Worm (Caenorhabditis elegans): ENCODE data around the gene srd-20.

The srd-20 gene

DNA sequence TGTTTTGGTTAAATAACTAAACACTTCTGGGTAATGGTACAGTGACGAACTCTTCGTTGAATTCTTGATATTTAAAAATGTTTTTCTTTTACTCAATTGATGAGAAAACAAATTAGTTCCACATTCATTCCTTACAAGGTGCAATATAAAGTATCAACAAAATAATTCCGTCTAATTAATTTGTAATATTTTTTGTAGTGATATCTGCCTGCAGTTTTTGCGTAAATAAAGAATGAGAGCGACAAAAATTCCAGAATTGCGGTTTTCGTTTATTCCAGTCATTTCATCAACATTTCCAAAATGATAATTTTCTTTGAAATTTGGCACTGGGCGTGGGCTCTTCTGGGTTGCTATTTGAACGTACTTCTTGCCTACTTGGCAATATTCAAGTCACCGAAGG, at the start of gene srd-20:
Gene srd-20, plus strand, starts transcription at position 301 of the 400 bp plus-strand sequence.
- TF ChIP-seq ztf-7 (tag; optimal IDR thresholded peaks at IDR 0.05) (no peak), zip-11 (GFP tag; IDR thresholded peaks at IDR 0.05) (no peak), mxl-3 (GFP tag; optimal IDR thresholded peaks at IDR 0.05) (no peak), hif-1 (tag; optimal IDR thresholded peaks at IDR 0.05) (no peak), unc-62 (GFP tag; optimal IDR thresholded peaks at IDR 0.05 in 1 of 2) (no peak), unc-62 (tag; optimal IDR thresholded peaks at IDR 0.05) (no peak), nhr-111 (GFP tag; optimal IDR thresholded peaks at IDR 0.05) (no peak), nhr-76 (tag; optimal IDR thresholded peaks at IDR 0.05) (no peak), vab-7 (GFP tag; IDR thresholded peaks at IDR 0.05) (no peak), ceh-44 (GFP tag; IDR thresholded peaks at IDR 0.05) (no peak), dmd-9 (GFP tag; IDR thresholded peaks at IDR 0.05) (no peak)

DNA sequence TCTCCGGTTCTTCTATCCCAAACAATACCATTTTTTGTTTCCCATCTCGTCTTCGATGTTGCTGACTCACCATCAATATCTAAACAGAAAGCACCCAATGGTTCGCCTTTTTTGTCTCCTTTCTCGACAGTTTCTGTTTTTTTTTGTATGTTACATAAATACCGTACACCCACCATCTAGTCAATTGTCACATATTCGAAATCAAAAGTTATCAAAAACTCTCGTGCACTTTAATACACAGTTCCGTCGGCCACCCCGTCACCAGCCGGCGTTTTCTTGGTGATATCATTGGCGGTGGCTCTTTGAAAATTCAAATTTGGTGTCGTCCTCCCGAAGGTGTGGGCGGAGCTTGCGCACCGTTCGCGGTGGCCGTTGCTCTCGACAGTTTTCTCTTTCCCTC, 47.5 kb upstream of the srd-20 start:
- TF ChIP-seq aha-1 (tag) (peak; percentile 95), lsy-2 (tag; optimal IDR thresholded peaks at IDR 0.05) (peak in 1 of 2 experiments; percentile 8), zag-1 (tag; optimal IDR thresholded peaks at IDR 0.05) (no peak), nhr-10 (tag; optimal IDR thresholded peaks at IDR 0.05) (no peak), egl-43 (GFP tag; IDR thresholded peaks at IDR 0.05) (0 out of 2 replicates have a peak, but pooled peaks have one; percentile 14), set-16 (GFP tag; IDR thresholded peaks at IDR 0.05) (0 out of 2 replicates have a peak, but pooled peaks have one; percentile 46), dve-1 (tag; optimal IDR thresholded peaks at IDR 0.05; ENCODE audit: insufficient read depth) (peak; percentile 13), lin-38 (GFP tag; IDR thresholded peaks at IDR 0.05) (no peak)

DNA sequence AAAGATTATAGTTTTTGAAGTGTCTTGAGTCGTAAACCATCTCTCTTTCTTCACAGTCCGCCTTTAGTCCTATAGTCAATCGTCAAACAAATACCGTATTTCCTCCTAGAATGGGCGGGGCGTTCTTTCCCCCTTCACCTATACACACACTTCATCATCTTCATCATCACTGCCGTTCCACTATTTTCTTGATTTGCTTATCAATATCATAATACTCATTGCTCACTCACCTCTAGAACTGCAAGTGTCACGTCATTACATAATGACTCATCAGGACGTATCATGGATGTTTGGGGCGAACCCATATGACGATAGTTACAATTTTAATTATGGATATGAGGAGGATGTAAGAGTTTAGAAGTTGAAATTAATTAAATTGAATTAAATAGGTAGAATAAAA, 44.7 kb upstream of the srd-20 start:
- TF ChIP-seq mes-2 (tag; optimal IDR thresholded peaks at IDR 0.05; ENCODE audit: poor library complexity, severe bottlenecking) (peak; percentile 14), ama-1 (optimal IDR thresholded peaks at IDR 0.05) (no peak), pha-4 (GFP tag; IDR thresholded peaks at IDR 0.05) (no peak), pha-4 (tag; optimal IDR thresholded peaks at IDR 0.05) (peak; percentile 41), daf-16 (GFP tag; optimal IDR thresholded peaks at IDR 0.05) (no peak), daf-16 (tag; optimal IDR thresholded peaks at IDR 0.05) (no peak), daf-12 (tag; optimal IDR thresholded peaks at IDR 0.05) (no peak), nhr-6 (tag; optimal IDR thresholded peaks at IDR 0.05) (peak; percentile 7), lsy-2 (tag; optimal IDR thresholded peaks at IDR 0.05) (peak in 1 of 2 experiments; percentile 9), dve-1 (tag; optimal IDR thresholded peaks at IDR 0.05; ENCODE audit: insufficient read depth) (peak; percentile 20), unc-62 (GFP tag; optimal IDR thresholded peaks at IDR 0.05 in 1 of 2) (peak in 1 of 2 experiments; percentile 92), unc-62 (tag; optimal IDR thresholded peaks at IDR 0.05) (no peak)

DNA sequence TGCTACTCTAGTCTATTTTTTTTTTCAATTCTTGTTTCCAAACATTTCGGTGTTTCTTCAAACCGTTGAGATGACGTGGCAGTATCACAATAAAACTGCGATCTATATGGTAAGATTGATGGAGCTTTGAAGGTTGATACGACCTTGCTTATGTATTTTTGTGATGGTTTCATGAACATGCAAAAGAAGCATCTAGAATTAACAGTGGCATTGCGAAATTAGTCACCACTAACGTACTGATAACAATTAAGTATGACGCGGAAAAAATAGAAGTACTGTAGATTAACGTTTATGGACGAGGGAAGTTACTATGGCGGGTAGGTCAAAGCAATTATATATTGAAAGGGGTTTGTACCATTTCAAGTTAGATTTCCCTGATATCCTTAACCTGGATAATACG, 43.0 kb upstream of the srd-20 start:
- TF ChIP-seq mdt-29 (GFP tag; IDR thresholded peaks at IDR 0.05), result peak; percentile 28; the same call in 1 of the 2 replicates
- peak in 1 of 2 experiments; percentile 29 for TF ChIP-seq lsy-2 (tag; optimal IDR thresholded peaks at IDR 0.05)
- peak; percentile 32 for TF ChIP-seq T20F7.1 (GFP tag; optimal IDR thresholded peaks at IDR 0.05)
- peak; percentile 19 for TF ChIP-seq dve-1 (tag; optimal IDR thresholded peaks at IDR 0.05; ENCODE audit: insufficient read depth)
- no peak for TF ChIP-seq nhr-41 (GFP tag; IDR thresholded peaks at IDR 0.05)
- TF ChIP-seq lin-29 (GFP tag; IDR thresholded peaks at IDR 0.05), result no peak
- TF ChIP-seq aha-1 (tag), result peak; percentile 83
- peak; percentile 20 for TF ChIP-seq pqm-1 (tag; optimal IDR thresholded peaks at IDR 0.05)

DNA sequence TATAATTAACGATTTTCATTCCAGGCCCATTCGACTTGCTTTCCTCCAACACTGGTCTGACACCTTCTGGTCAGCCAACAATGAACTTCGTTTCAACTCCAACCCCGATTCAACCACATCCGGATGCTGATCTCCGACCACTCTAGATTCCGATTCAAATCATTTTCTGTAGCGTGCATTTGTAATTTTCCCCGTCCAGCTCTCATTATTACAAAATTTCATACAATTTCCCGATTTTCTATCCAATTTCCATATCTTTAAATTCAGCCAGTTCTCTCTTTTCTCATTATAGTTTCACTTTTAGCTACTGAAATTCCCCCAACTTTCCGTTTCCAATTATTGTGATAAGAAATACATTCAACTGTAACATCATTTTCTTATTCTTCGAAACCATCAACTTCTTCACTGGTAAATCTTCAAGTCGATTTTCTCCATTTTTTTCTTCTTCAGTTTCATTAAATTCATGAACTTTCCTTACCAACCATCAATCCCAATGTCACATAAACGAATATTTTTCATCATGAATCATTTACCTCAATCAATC, 39.8 kb upstream of the srd-20 start:
- TF ChIP-seq mep-1 (tag; optimal IDR thresholded peaks at IDR 0.05) (peak; percentile 40), egl-43 (GFP tag; IDR thresholded peaks at IDR 0.05) (peak; percentile 22; the same call in 1 of the 2 replicates), egl-27 (tag; optimal IDR thresholded peaks at IDR 0.05) (no peak), zfp-3 (GFP tag; conservative IDR thresholded peaks at IDR 0.05) (no peak), Y105C5A.15 (GFP tag; IDR thresholded peaks at IDR 0.05) (no peak), vab-7 (GFP tag; IDR thresholded peaks at IDR 0.05) (no peak), lin-38 (GFP tag; IDR thresholded peaks at IDR 0.05) (peak; percentile 44), snpc-1.2 (GFP tag; IDR thresholded peaks at IDR 0.05) (peak; percentile 46; the same call in 1 of the 2 replicates), arid-1 (GFP tag; conservative IDR thresholded peaks at IDR 0.05) (peak; percentile 9; the same call in 1 of the 2 replicates), pha-4 (GFP tag; IDR thresholded peaks at IDR 0.05) (peak; percentile 9; the same call in 1 of the 2 replicates), pha-4 (tag; optimal IDR thresholded peaks at IDR 0.05) (no peak), F49E8.2 (tag; optimal IDR thresholded peaks at IDR 0.05; ENCODE audit: borderline replicate concordance) (peak; percentile 31)

All from whole organism, L4 larva.